Worm (Caenorhabditis elegans) whole organism, L2 larva: ENCODE data around the gene sru-45.

Source experiments
- ZK546.5 ChIP-seq: sonication (generic microtip); optimal IDR thresholded peaks from 2 replicates; lab custom pipeline; 2017; ENCODE audit warnings: missing biosample characterization, missing genetic modification characterization
- aly-2 ChIP-seq: fragments of 150-350 bp; optimal IDR thresholded peaks from 2 replicates; lab custom pipeline; 2014; ENCODE audit warnings: missing biosample characterization, missing genetic modification characterization
- blmp-1 ChIP-seq: sonication (generic microtip); optimal IDR thresholded peaks from 2 replicates; lab custom pipeline; 2017; ENCODE audit warnings: missing genetic modification characterization, mild to moderate bottlenecking, missing compliant biosample characterization, antibody characterized with exemption, moderate library complexity; ENCODE audit not compliant: insufficient read depth
- fos-1 ChIP-seq: fragments of 150-350 bp; optimal IDR thresholded peaks from 2 replicates; lab custom pipeline; 2014; ENCODE audit warnings: missing biosample characterization, missing genetic modification characterization
- lin-11 ChIP-seq: fragments of 150-350 bp; sonication (generic microtip); optimal IDR thresholded peaks from 2 replicates; lab custom pipeline; 2014; ENCODE audit warnings: missing biosample characterization, missing genetic modification characterization, inconsistent platforms, mixed read lengths
- mab-5 ChIP-seq: fragments of 150-350 bp; optimal IDR thresholded peaks from 2 replicates; lab custom pipeline; 2014; ENCODE audit warnings: missing biosample characterization, missing genetic modification characterization
- mbf-1 ChIP-seq: sonication (generic microtip); optimal IDR thresholded peaks from 2 replicates; lab custom pipeline; 2017; ENCODE audit warnings: missing biosample characterization, missing genetic modification characterization
- nhr-129 ChIP-seq: fragments of 150-350 bp; optimal IDR thresholded peaks from 2 replicates; lab custom pipeline; 2014; ENCODE audit warnings: missing biosample characterization, missing genetic modification characterization
- nhr-237 ChIP-seq: fragments of 150-350 bp; optimal IDR thresholded peaks from 2 replicates; lab custom pipeline; 2014; ENCODE audit warnings: missing biosample characterization, missing genetic modification characterization
- nhr-25 ChIP-seq: fragments of 150-350 bp; sonication (generic microtip); optimal IDR thresholded peaks from 3 replicates; lab custom pipeline; 2014; ENCODE audit warnings: missing biosample characterization, missing genetic modification characterization
- sma-3 ChIP-seq: sonication (generic microtip); optimal IDR thresholded peaks from 2 replicates; lab custom pipeline; 2016; ENCODE audit warnings: missing genetic modification reagents, missing genetic modification characterization, missing compliant biosample characterization
- unc-39 ChIP-seq: fragments of 150-350 bp; optimal IDR thresholded peaks from 2 replicates; lab custom pipeline; 2014; ENCODE audit warnings: missing biosample characterization, missing genetic modification characterization
- unc-62 ChIP-seq: fragments of 150-350 bp; optimal IDR thresholded peaks from 2 replicates; lab custom pipeline; 2014; ENCODE audit warnings: missing biosample characterization, missing genetic modification reagents, missing genetic modification characterization

ce11 chrV:16540657-16541056 is 25.1 kb upstream of the sru-45 start:
- TF ChIP-seq fos-1 (no peak), unc-39 (tag; lab: Kevin White, UChicago) (no peak), unc-62 (GFP tag; lab: Kevin White, UChicago) (no peak), sma-3 (GFP tag; lab: Kevin White, UChicago) (no peak), nhr-25 (no peak), mab-5 (tag; lab: Kevin White, UChicago) (no peak), aly-2 (no peak), lin-11 (tag; lab: Kevin White, UChicago) (no peak), blmp-1 (tag; lab: Kevin White, UChicago) (no peak), mbf-1 (tag; lab: Kevin White, UChicago) (no peak), nhr-237 (tag; lab: Kevin White, UChicago) (no peak), ZK546.5 (no peak), nhr-129 (tag; lab: Kevin White, UChicago) (no peak)
